Worm (Caenorhabditis elegans) whole organism, L1 larva: ENCODE measurements around the gene B0238.12.

Experiments
- C16A3.4 ChIP-seq: fragments of 150-350 bp; optimal IDR thresholded peaks from 2 replicates; lab custom pipeline; 2014; ENCODE audit warnings: missing biosample characterization, missing genetic modification characterization
- C34B4.2 ChIP-seq: sonication (generic microtip); optimal IDR thresholded peaks from 2 replicates; lab custom pipeline; 2017; ENCODE audit warnings: mild to moderate bottlenecking, missing genetic modification characterization, missing compliant biosample characterization
- Y116A8C.19 ChIP-seq: sonication (generic microtip); optimal IDR thresholded peaks from 2 replicates; lab custom pipeline; 2016; ENCODE audit warnings: missing compliant biosample characterization, missing genetic modification characterization, borderline replicate concordance
- blmp-1 ChIP-seq: fragments of 150-350 bp; optimal IDR thresholded peaks from 2 replicates; lab custom pipeline; 2014; ENCODE audit warnings: missing biosample characterization, missing genetic modification characterization
- ceh-63 ChIP-seq: fragments of 200-800 bp; sonication (Bioruptor generic); optimal IDR thresholded peaks from 2 replicates; lab custom pipeline; 2018; ENCODE audit warnings: mild to moderate bottlenecking, missing genetic modification characterization, missing compliant biosample characterization
- ceh-90 ChIP-seq: sonication (generic microtip); optimal IDR thresholded peaks from 2 replicates; lab custom pipeline; 2016; ENCODE audit warnings: missing genetic modification characterization, missing compliant biosample characterization
- dpl-1 ChIP-seq, 3 experiments: fragments of 150-350 bp in 2 of 3; sonication (generic microtip) in 1 of 3; optimal IDR thresholded peaks; 2 replicates each; lab custom pipeline; 2014 to 2017; ENCODE audit warnings: missing biosample characterization in 3 of 3, missing genetic modification characterization in 3 of 3, missing genetic modification reagents in 3 of 3
- efl-1 ChIP-seq, 4 experiments: fragments of 150-350 bp; optimal IDR thresholded peaks in 3 of 4; peaks in 1 of 4; 1 replicate in 1 of 4; 2 replicates in 3 of 4; lab custom pipeline; 2014; ENCODE audit warnings: missing biosample characterization in 2 of 4, missing genetic modification characterization in 2 of 4, missing genetic modification reagents in 2 of 4
- efl-3 ChIP-seq: fragments of 200-800 bp; sonication (Bioruptor generic); optimal IDR thresholded peaks from 2 replicates; lab custom pipeline; 2018; ENCODE audit warnings: mild to moderate bottlenecking, missing genetic modification characterization, missing compliant biosample characterization
- egl-13 ChIP-seq: sonication (generic microtip); optimal IDR thresholded peaks from 2 replicates; lab custom pipeline; 2016; ENCODE audit warnings: missing genotype, missing genetic modification reagents, missing genetic modification characterization, missing compliant biosample characterization
- egl-27 ChIP-seq, 2 experiments: fragments of 150-350 bp in 1 of 2; sonication (generic microtip); optimal IDR thresholded peaks; 3 replicates each; lab custom pipeline; 2017 to 2018; ENCODE audit warnings: missing biosample characterization in 2 of 2, missing genetic modification characterization in 2 of 2, missing genetic modification reagents in 2 of 2
- elt-2 ChIP-seq: sonication (generic microtip); optimal IDR thresholded peaks from 2 replicates; lab custom pipeline; 2016; ENCODE audit warnings: missing genetic modification characterization, mild to moderate bottlenecking, inconsistent platforms, missing compliant biosample characterization, missing genetic modification reagents
- elt-3 ChIP-seq, 6 experiments: fragments of 150-350 bp in 1 of 6; sonication (generic microtip); optimal IDR thresholded peaks; 2 replicates each; lab custom pipeline; 2017 to 2018; ENCODE audit warnings: missing biosample characterization in 6 of 6, missing genetic modification characterization in 6 of 6, inconsistent platforms in 1 of 6
- fkh-10 ChIP-seq: sonication (generic microtip); optimal IDR thresholded peaks from 2 replicates; lab custom pipeline; 2017; ENCODE audit warnings: missing biosample characterization, missing genetic modification reagents, missing genetic modification characterization
- irx-1 ChIP-seq: sonication (generic microtip); optimal IDR thresholded peaks from 2 replicates; lab custom pipeline; 2016; ENCODE audit warnings: missing genetic modification characterization, missing compliant biosample characterization
- lin-14 ChIP-seq: fragments of 200-800 bp; sonication (Bioruptor generic); optimal IDR thresholded peaks from 2 replicates; lab custom pipeline; 2018; ENCODE audit warnings: mild to moderate bottlenecking, missing genetic modification characterization, moderate library complexity, missing compliant biosample characterization
- lin-35 ChIP-seq, 2 experiments: fragments of 150-350 bp; optimal IDR thresholded peaks; 2 replicates each; lab custom pipeline; 2014; ENCODE audit warnings: missing biosample characterization in 2 of 2, missing genetic modification characterization in 2 of 2, missing genetic modification reagents in 2 of 2
- lin-39 ChIP-seq: fragments of 150-350 bp; optimal IDR thresholded peaks from 2 replicates; lab custom pipeline; 2014; ENCODE audit warnings: missing biosample characterization, missing genetic modification reagents, missing genetic modification characterization
- lsy-2 ChIP-seq, 2 experiments: fragments of 150-350 bp; optimal IDR thresholded peaks; 2 replicates each; lab custom pipeline; 2014; ENCODE audit warnings: missing biosample characterization in 2 of 2, missing genetic modification characterization in 2 of 2
- mab-9 ChIP-seq: fragments of 200-800 bp; sonication (Bioruptor generic); IDR thresholded peaks from 2 replicates; pipeline ENCODE4 v1.3.6; 2022; ENCODE audit warnings: missing genetic modification reagents, missing genetic modification characterization, missing compliant biosample characterization
- mdl-1 ChIP-seq, 2 experiments: fragments of 150-350 bp; optimal IDR thresholded peaks; 2 replicates each; lab custom pipeline; 2014 to 2017; ENCODE audit warnings: missing biosample characterization in 2 of 2, missing genetic modification characterization in 2 of 2, inconsistent platforms in 1 of 2
- mep-1 ChIP-seq: fragments of 150-350 bp; optimal IDR thresholded peaks from 2 replicates; lab custom pipeline; 2014; ENCODE audit warnings: missing biosample characterization, missing genetic modification characterization
- nhr-12 ChIP-seq: sonication (generic microtip); optimal IDR thresholded peaks from 2 replicates; lab custom pipeline; 2017; ENCODE audit warnings: missing biosample characterization, missing genetic modification characterization
- nhr-19 ChIP-seq: fragments of 200-800 bp; sonication (Bioruptor generic); conservative IDR thresholded peaks from 2 replicates; pipeline ENCODE4 v1.3.6; 2022; ENCODE audit warnings: missing genetic modification characterization, missing compliant biosample characterization
- nhr-237 ChIP-seq: fragments of 150-350 bp; optimal IDR thresholded peaks from 2 replicates; lab custom pipeline; 2014; ENCODE audit warnings: missing biosample characterization, missing genetic modification characterization
- nhr-76 ChIP-seq: sonication (generic microtip); optimal IDR thresholded peaks from 2 replicates; lab custom pipeline; 2017; ENCODE audit warnings: missing biosample characterization, missing genetic modification characterization
- nhr-77 ChIP-seq: fragments of 150-350 bp; optimal IDR thresholded peaks from 2 replicates; lab custom pipeline; 2014; ENCODE audit warnings: missing biosample characterization, missing genetic modification characterization
- nhr-90 ChIP-seq: sonication (generic microtip); optimal IDR thresholded peaks from 2 replicates; lab custom pipeline; 2016; ENCODE audit warnings: mild to moderate bottlenecking, missing genetic modification characterization, missing compliant biosample characterization; ENCODE audit not compliant: poor library complexity
- pag-3 ChIP-seq: sonication (generic microtip); optimal IDR thresholded peaks from 2 replicates; lab custom pipeline; 2017; ENCODE audit warnings: missing genetic modification characterization, mild to moderate bottlenecking, missing compliant biosample characterization, antibody characterized with exemption, borderline replicate concordance; ENCODE audit not compliant: insufficient read depth
- pqm-1 ChIP-seq: sonication (generic microtip); optimal IDR thresholded peaks from 3 replicates; lab custom pipeline; 2017; ENCODE audit warnings: missing biosample characterization, missing genetic modification characterization
- rnt-1 ChIP-seq: sonication (generic microtip); optimal IDR thresholded peaks from 2 replicates; lab custom pipeline; 2016; ENCODE audit warnings: mild to moderate bottlenecking, missing genetic modification characterization, moderate library complexity, missing compliant biosample characterization
- sox-4 ChIP-seq: sonication (generic microtip); optimal IDR thresholded peaks from 2 replicates; lab custom pipeline; 2016; ENCODE audit warnings: missing genetic modification characterization, missing compliant biosample characterization
- sup-37 ChIP-seq: fragments of 200-800 bp; sonication (Bioruptor generic); optimal IDR thresholded peaks from 2 replicates; lab custom pipeline; 2018; ENCODE audit warnings: mild to moderate bottlenecking, missing genetic modification characterization, missing compliant biosample characterization
- swsn-7 ChIP-seq: sonication (generic microtip); optimal IDR thresholded peaks from 2 replicates; lab custom pipeline; 2016; ENCODE audit warnings: missing genetic modification characterization, missing compliant biosample characterization
- tbx-2 ChIP-seq: sonication (generic microtip); optimal IDR thresholded peaks from 2 replicates; lab custom pipeline; 2016; ENCODE audit warnings: missing genetic modification characterization, missing compliant biosample characterization
- tlp-1 ChIP-seq: fragments of 150-350 bp; optimal IDR thresholded peaks from 2 replicates; lab custom pipeline; 2014; ENCODE audit warnings: missing biosample characterization, missing genetic modification characterization
- unc-130 ChIP-seq: fragments of 150-350 bp; optimal IDR thresholded peaks from 2 replicates; lab custom pipeline; 2017; ENCODE audit warnings: missing biosample characterization, missing genetic modification characterization, inconsistent platforms
- unc-30 ChIP-seq: sonication (generic microtip); optimal IDR thresholded peaks from 2 replicates; lab custom pipeline; 2017; ENCODE audit warnings: missing biosample characterization, missing genetic modification characterization
- unc-62 ChIP-seq: fragments of 150-350 bp; optimal IDR thresholded peaks from 2 replicates; lab custom pipeline; 2014; ENCODE audit warnings: missing biosample characterization, missing genetic modification reagents, missing genetic modification characterization
- unc-98 ChIP-seq: fragments of 200-800 bp; sonication (Bioruptor generic); IDR thresholded peaks from 2 replicates; pipeline ENCODE4 v1.3.6; 2022; ENCODE audit warnings: missing genetic modification characterization, missing compliant biosample characterization
- vab-15 ChIP-seq: sonication (generic microtip); optimal IDR thresholded peaks from 2 replicates; lab custom pipeline; 2017; ENCODE audit warnings: missing genotype, mild to moderate bottlenecking, missing genetic modification characterization, missing compliant biosample characterization
- xbp-1 ChIP-seq: sonication (generic microtip); optimal IDR thresholded peaks from 2 replicates; lab custom pipeline; 2016; ENCODE audit warnings: missing genetic modification characterization, missing compliant biosample characterization
- zip-4 ChIP-seq: fragments of 200-800 bp; sonication (Bioruptor generic); optimal IDR thresholded peaks from 2 replicates; lab custom pipeline; 2018; ENCODE audit warnings: mild to moderate bottlenecking, missing genetic modification characterization, moderate library complexity, missing compliant biosample characterization
- ztf-11 ChIP-seq, 2 experiments: sonication (generic microtip); optimal IDR thresholded peaks; 2 replicates each; lab custom pipeline; 2016 to 2017; ENCODE audit warnings: missing genetic modification characterization in 2 of 2, missing biosample characterization in 1 of 2, missing compliant biosample characterization in 1 of 2
- ztf-4 ChIP-seq: fragments of 150-350 bp; optimal IDR thresholded peaks from 2 replicates; lab custom pipeline; 2014; ENCODE audit warnings: missing biosample characterization, missing genetic modification characterization

Gene B0238.12

DNA sequence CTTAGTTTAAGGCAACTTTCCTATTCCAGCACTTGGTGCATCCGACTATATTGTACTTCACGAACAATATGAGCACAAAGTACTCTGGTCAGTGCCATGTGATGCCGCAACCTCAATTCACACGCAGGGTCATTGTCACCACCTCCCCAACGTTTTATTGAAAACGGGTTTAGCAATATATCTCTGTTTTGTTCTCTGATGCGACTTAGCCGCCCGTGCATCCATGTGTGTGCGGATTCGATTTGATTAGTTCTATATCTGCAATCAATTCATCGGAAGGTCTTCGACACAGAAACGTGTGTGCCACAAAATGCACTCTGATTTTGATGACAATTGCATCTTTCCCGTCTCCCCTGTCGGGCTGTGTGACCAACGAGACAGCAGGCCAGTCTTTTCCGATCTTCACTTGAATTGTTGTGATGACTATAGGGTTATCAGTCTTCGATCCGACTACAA lies 7.0 kb downstream of the B0238.12 start (continued):
- TF ChIP-seq swsn-7 (peak; percentile 23), lsy-2 (tag; optimal IDR thresholded peaks at IDR 0.05; lab: Kevin White, UChicago) (peak; percentile 1 to 4), egl-13 (no peak), nhr-19 (GFP tag; lab: Robert Waterston, UW) (peak; percentile 85), xbp-1 (peak; percentile 36), ztf-4 (tag; lab: Kevin White, UChicago) (peak; percentile 39), rnt-1 (no peak), nhr-12 (tag; lab: Kevin White, UChicago) (no peak)

DNA sequence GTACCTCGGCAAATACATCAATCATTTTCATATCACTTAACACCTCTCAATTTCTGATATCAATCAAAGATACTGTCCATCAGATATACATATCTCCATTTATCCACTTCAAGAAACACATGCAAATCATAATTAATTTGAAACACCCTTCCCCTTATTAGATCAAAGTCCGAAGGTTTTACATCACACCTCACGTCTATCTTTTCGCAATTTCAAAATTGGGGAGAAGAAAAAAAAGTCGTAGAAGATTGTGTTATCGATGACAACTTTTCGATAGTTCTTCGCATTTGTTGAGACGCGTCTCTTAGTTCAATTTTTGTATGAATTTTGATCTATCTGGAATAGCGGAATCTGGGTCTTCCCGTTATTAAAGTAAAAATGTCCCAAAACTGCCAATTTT lies 7.6 kb downstream of the B0238.12 start:
- TF ChIP-seq lin-35 (GFP tag; optimal IDR thresholded peaks at IDR 0.05; lab: Kevin White, UChicago): peak in 1 of 2 experiments; percentile 1
- no peak for TF ChIP-seq lin-39 (tag; lab: Kevin White, UChicago)
- TF ChIP-seq elt-3 (tag; optimal IDR thresholded peaks at IDR 0.05; lab: Kevin White, UChicago): peak in 1 of 6 experiments; percentile 7
- no peak for TF ChIP-seq unc-30 (tag; lab: Kevin White, UChicago)
- TF ChIP-seq nhr-19 (GFP tag; lab: Robert Waterston, UW): 0 out of 2 replicates have a peak, but pooled peaks have one; percentile 2
- TF ChIP-seq elt-2 (tag; lab: Kevin White, UChicago): peak; percentile 7
- no peak for TF ChIP-seq efl-1 (optimal IDR thresholded peaks at IDR 0.05; lab: Kevin White, UChicago)
- TF ChIP-seq efl-1 (GFP tag; optimal IDR thresholded peaks at IDR 0.05 in 1 of 2; lab: Kevin White, UChicago): peak in 1 of 2 experiments; percentile 57
- no peak for TF ChIP-seq egl-13

DNA sequence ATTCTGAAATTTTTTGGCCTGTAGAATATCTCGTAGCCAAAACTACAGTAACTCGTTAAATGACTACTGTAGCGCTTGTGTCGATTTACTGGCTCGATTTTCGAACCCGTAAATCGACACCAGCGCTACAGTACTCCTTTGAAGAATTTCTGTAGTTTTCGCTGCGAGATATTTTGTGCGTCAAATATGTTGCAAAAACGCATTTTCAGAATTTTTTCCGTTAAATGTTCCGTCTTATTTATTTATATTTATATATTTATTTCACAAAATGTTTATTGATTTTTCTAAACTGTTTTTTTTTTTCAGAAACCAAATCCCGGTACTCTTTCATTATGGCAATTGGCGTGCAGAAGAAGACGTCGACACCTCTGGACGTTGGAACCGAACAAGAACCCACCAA lies 8.1 kb downstream of the B0238.12 start, which contains the start of gene natc-2:
natc-2 (plus strand) TSS at position 301 of the 400 bp plus-strand sequence.
- TF ChIP-seq nhr-19 (GFP tag; lab: Robert Waterston, UW): no peak
- TF ChIP-seq pqm-1 (tag; lab: Kevin White, UChicago): no peak
- TF ChIP-seq mab-9 (GFP tag; lab: Robert Waterston, UW): no peak
- no peak for TF ChIP-seq nhr-237
- TF ChIP-seq ceh-63 (GFP tag; lab: Kevin White, UChicago): no peak
- no peak for TF ChIP-seq C16A3.4 (tag; lab: Kevin White, UChicago)
- no peak for TF ChIP-seq tbx-2 (tag; lab: Kevin White, UChicago)
- TF ChIP-seq tlp-1 (tag; lab: Kevin White, UChicago): no peak
- no peak for TF ChIP-seq nhr-77 (tag; lab: Kevin White, UChicago)
- TF ChIP-seq unc-130: no peak
- no peak for TF ChIP-seq sup-37 (GFP tag; lab: Kevin White, UChicago)
- TF ChIP-seq nhr-76: no peak
- TF ChIP-seq Y116A8C.19 (tag; lab: Kevin White, UChicago): no peak
- no peak for TF ChIP-seq lin-39 (tag; lab: Kevin White, UChicago)
- no peak for TF ChIP-seq pag-3 (tag; lab: Kevin White, UChicago)
- TF ChIP-seq lin-14 (GFP tag; lab: Kevin White, UChicago): no peak
- no peak for TF ChIP-seq vab-15 (tag; lab: Kevin White, UChicago)
- no peak for TF ChIP-seq dpl-1 (GFP tag; optimal IDR thresholded peaks at IDR 0.05; lab: Kevin White, UChicago)
- TF ChIP-seq nhr-90 (tag; lab: Kevin White, UChicago): no peak
- no peak for TF ChIP-seq mep-1
- TF ChIP-seq, all 84 proteins: peak for 0

DNA sequence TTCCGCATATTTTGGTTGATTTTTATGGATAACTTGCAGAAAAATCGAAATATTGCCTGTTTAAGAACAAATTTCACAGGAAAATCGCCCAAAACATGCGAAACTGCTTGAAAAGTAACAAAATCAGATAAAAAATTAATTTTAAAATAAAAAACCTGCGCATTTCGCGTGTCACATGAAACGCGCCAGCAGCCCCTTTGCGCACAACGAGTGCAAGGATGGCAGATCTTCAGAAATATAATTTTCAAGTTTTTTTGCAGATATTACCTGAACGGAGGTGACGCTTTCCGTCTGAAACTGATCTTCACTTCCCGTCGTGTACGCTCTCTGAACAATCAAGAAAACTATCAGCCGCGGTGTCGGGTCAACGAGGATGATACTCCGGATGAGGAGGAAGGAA lies 9.3 kb downstream of the B0238.12 start:
- TF ChIP-seq unc-98 (no peak), C34B4.2 (tag; lab: Kevin White, UChicago) (no peak), unc-130 (no peak), efl-3 (no peak), egl-27 (tag; optimal IDR thresholded peaks at IDR 0.05; lab: Kevin White, UChicago) (no peak), ceh-63 (GFP tag; lab: Kevin White, UChicago) (no peak), zip-4 (GFP tag; lab: Kevin White, UChicago) (peak; percentile 11), sox-4 (peak; percentile 18), efl-1 (optimal IDR thresholded peaks at IDR 0.05; lab: Kevin White, UChicago) (peak; percentile 73 to 78), efl-1 (GFP tag; optimal IDR thresholded peaks at IDR 0.05 in 1 of 2; lab: Kevin White, UChicago) (peak; percentile 81 to 98), irx-1 (no peak), blmp-1 (tag; lab: Kevin White, UChicago) (no peak), ceh-90 (no peak), rnt-1 (peak; percentile 74), fkh-10 (GFP tag; lab: Kevin White, UChicago) (no peak), unc-62 (GFP tag; lab: Kevin White, UChicago) (no peak), ztf-11 (tag; optimal IDR thresholded peaks at IDR 0.05; lab: Kevin White, UChicago) (no peak), lin-35 (GFP tag; optimal IDR thresholded peaks at IDR 0.05; lab: Kevin White, UChicago) (peak; percentile 67 to 80), mdl-1 (tag; optimal IDR thresholded peaks at IDR 0.05; lab: Kevin White, UChicago) (peak in 1 of 2 experiments; percentile 32), elt-2 (tag; lab: Kevin White, UChicago) (no peak)
